Fruit fly (Drosophila melanogaster) whole organism, embryonic: ENCODE data around the gene CG32537.

Source experiments
- Adf1 ChIP-seq: fragments of 200-800 bp; sonication (Bioruptor generic); IDR thresholded peaks from 2 replicates; pipeline ENCODE4 v1.3.6; 2022; ENCODE audit warnings: missing biosample characterization, missing genetic modification characterization
- Atf-2 ChIP-seq: fragments of 200-800 bp; sonication (Bioruptor generic); optimal IDR thresholded peaks from 2 replicates; lab custom pipeline; 2016; ENCODE audit warnings: missing biosample characterization, missing genetic modification characterization
- CG10366 ChIP-seq: fragments of 200-800 bp; sonication (Bioruptor generic); IDR thresholded peaks from 2 replicates; pipeline ENCODE4 v1.3.6; 2022; ENCODE audit warnings: missing biosample characterization, missing genetic modification characterization
- CG10959 ChIP-seq: fragments of 200-800 bp; sonication (Bioruptor generic); IDR thresholded peaks from 2 replicates; pipeline ENCODE4 v1.3.6; 2022; ENCODE audit warnings: missing biosample characterization, missing genetic modification characterization
- CG12659 ChIP-seq: fragments of 200-800 bp; sonication (Bioruptor generic); optimal IDR thresholded peaks from 3 replicates; lab custom pipeline; 2017; ENCODE audit warnings: mild to moderate bottlenecking, missing biosample characterization, missing genetic modification reagents, missing genetic modification characterization
- CG13123 ChIP-seq: fragments of 200-800 bp; sonication (Bioruptor generic); optimal IDR thresholded peaks from 2 replicates; lab custom pipeline; 2016; ENCODE audit warnings: missing biosample characterization, missing genetic modification characterization
- CG13775 ChIP-seq: fragments of 200-800 bp; sonication (Bioruptor generic); optimal IDR thresholded peaks from 3 replicates; lab custom pipeline; 2017; ENCODE audit warnings: missing biosample characterization, mild to moderate bottlenecking, missing genetic modification characterization
- CG15269 ChIP-seq: fragments of 200-800 bp; sonication (Bioruptor generic); optimal IDR thresholded peaks from 2 replicates; lab custom pipeline; 2018; ENCODE audit warnings: missing biosample characterization, mild to moderate bottlenecking, missing genetic modification characterization, moderate library complexity
- CG15479 ChIP-seq: fragments of 200-800 bp; sonication (Bioruptor generic); optimal IDR thresholded peaks from 3 replicates; lab custom pipeline; 2019; ENCODE audit warnings: missing biosample characterization, mild to moderate bottlenecking, missing genetic modification characterization, moderate library complexity
- CG15601 ChIP-seq: fragments of 200-800 bp; sonication (Bioruptor generic); optimal IDR thresholded peaks from 3 replicates; lab custom pipeline; 2019; ENCODE audit warnings: missing biosample characterization, mild to moderate bottlenecking, missing genetic modification characterization, moderate library complexity
- CG1647 ChIP-seq: fragments of 200-800 bp; sonication (Bioruptor generic); optimal IDR thresholded peaks from 3 replicates; lab custom pipeline; 2016; ENCODE audit warnings: missing biosample characterization, missing genetic modification characterization
- CG17612 ChIP-seq: fragments of 200-800 bp; sonication (Bioruptor generic); IDR thresholded peaks from 2 replicates; pipeline ENCODE4 v1.3.6; 2022; ENCODE audit warnings: missing biosample characterization, missing genetic modification characterization
- CG1832 ChIP-seq: fragments of 200-800 bp; sonication (Bioruptor generic); optimal IDR thresholded peaks from 2 replicates; lab custom pipeline; 2017; ENCODE audit warnings: missing biosample characterization, mild to moderate bottlenecking, missing genetic modification characterization, inconsistent platforms
- CG18599 ChIP-seq: fragments of 200-800 bp; sonication (Bioruptor generic); optimal IDR thresholded peaks from 3 replicates; lab custom pipeline; 2017; ENCODE audit warnings: missing biosample characterization, missing genetic modification characterization, mild to moderate bottlenecking, moderate library complexity, missing genetic modification reagents
- CG18619 ChIP-seq: fragments of 200-800 bp; sonication (Bioruptor generic); optimal IDR thresholded peaks from 3 replicates; lab custom pipeline; 2017; ENCODE audit warnings: missing biosample characterization, mild to moderate bottlenecking, missing genetic modification characterization
- CG2202 ChIP-seq: fragments of 200-800 bp; sonication (Bioruptor generic); optimal IDR thresholded peaks from 2 replicates; lab custom pipeline; 2018; ENCODE audit warnings: missing biosample characterization, mild to moderate bottlenecking, missing genetic modification characterization
- CG2889 ChIP-seq: fragments of 200-800 bp; sonication (Bioruptor generic); IDR thresholded peaks from 3 replicates; pipeline ENCODE4 v1.3.6; 2022; ENCODE audit warnings: missing biosample characterization, missing genetic modification characterization
- CG31388 ChIP-seq: fragments of 200-800 bp; sonication (Bioruptor generic); optimal IDR thresholded peaks from 2 replicates; lab custom pipeline; 2016; ENCODE audit warnings: missing biosample characterization, missing genetic modification characterization
- CG31441 ChIP-seq: fragments of 200-800 bp; sonication (Bioruptor generic); IDR thresholded peaks from 2 replicates; pipeline ENCODE4 v1.3.6; 2022; ENCODE audit warnings: missing biosample characterization, missing genetic modification characterization
- CG3407 ChIP-seq: fragments of 200-800 bp; sonication (Bioruptor generic); optimal IDR thresholded peaks from 2 replicates; lab custom pipeline; 2018; ENCODE audit warnings: missing biosample characterization, mild to moderate bottlenecking, missing genetic modification characterization
- CG3847 ChIP-seq: fragments of 200-800 bp; sonication (Bioruptor generic); IDR thresholded peaks from 2 replicates; pipeline ENCODE4 v1.3.6; 2022; ENCODE audit warnings: missing biosample characterization, missing genetic modification characterization
- CG4360 ChIP-seq: fragments of 200-800 bp; sonication (Bioruptor generic); IDR thresholded peaks from 2 replicates; pipeline ENCODE4 v1.3.6; 2022; ENCODE audit warnings: missing biosample characterization, missing genetic modification characterization
- CG6254 ChIP-seq: fragments of 200-800 bp; sonication (Bioruptor generic); optimal IDR thresholded peaks from 3 replicates; lab custom pipeline; 2017; ENCODE audit warnings: mild to moderate bottlenecking, missing biosample characterization, missing genetic modification reagents, missing genetic modification characterization
- CG8478 ChIP-seq: fragments of >200 bp; optimal IDR thresholded peaks from 2 replicates; lab custom pipeline; 2018
- CG9876 ChIP-seq: fragments of 200-800 bp; sonication (Bioruptor generic); optimal IDR thresholded peaks from 2 replicates; lab custom pipeline; 2016; ENCODE audit warnings: missing biosample characterization, missing genetic modification characterization
- Drgx ChIP-seq: fragments of 200-800 bp; sonication (Bioruptor generic); IDR thresholded peaks from 2 replicates; pipeline ENCODE4 v1.3.6; 2022; ENCODE audit warnings: missing biosample characterization, missing genetic modification characterization
- ERR ChIP-seq: fragments of 200-800 bp; sonication (Bioruptor generic); optimal IDR thresholded peaks from 2 replicates; lab custom pipeline; 2016; ENCODE audit warnings: missing biosample characterization, missing genetic modification characterization
- GATAe ChIP-seq: fragments of 200-800 bp; sonication (Bioruptor generic); conservative IDR thresholded peaks from 2 replicates; pipeline ENCODE4 v1.3.6; 2022; ENCODE audit warnings: missing biosample characterization, missing genetic modification characterization
- H15 ChIP-seq: fragments of 200-800 bp; sonication (Bioruptor generic); IDR thresholded peaks from 3 replicates; pipeline ENCODE4 v1.3.6; 2022; ENCODE audit warnings: missing biosample characterization, missing genetic modification characterization
- HLH4C ChIP-seq: fragments of 200-800 bp; sonication (Bioruptor generic); IDR thresholded peaks from 3 replicates; pipeline ENCODE4 v1.3.6; 2022; ENCODE audit warnings: missing biosample characterization, missing genetic modification characterization; ENCODE audit not compliant: partially characterized antibody
- NC2β ChIP-seq: fragments of 200-800 bp; sonication (Bioruptor generic); optimal IDR thresholded peaks from 2 replicates; lab custom pipeline; 2016; ENCODE audit warnings: missing biosample characterization, missing genetic modification characterization
- NFAT ChIP-seq: fragments of 200-800 bp; sonication (Bioruptor generic); IDR thresholded peaks from 2 replicates; pipeline ENCODE4 v1.3.6; 2022; ENCODE audit warnings: missing biosample characterization, missing genetic modification characterization
- Nf-YB ChIP-seq: fragments of 200-800 bp; sonication (Bioruptor generic); optimal IDR thresholded peaks from 3 replicates; lab custom pipeline; 2019; ENCODE audit warnings: missing biosample characterization, mild to moderate bottlenecking, missing genetic modification characterization, moderate library complexity
- Sox102F ChIP-seq: fragments of 200-800 bp; sonication (Bioruptor generic); optimal IDR thresholded peaks from 2 replicates; lab custom pipeline; 2018; ENCODE audit warnings: missing biosample characterization, mild to moderate bottlenecking, missing genetic modification characterization, moderate library complexity
- bbx ChIP-seq: fragments of 200-800 bp; sonication (Bioruptor generic); IDR thresholded peaks from 2 replicates; pipeline ENCODE4 v1.3.6; 2022; ENCODE audit warnings: missing biosample characterization, missing genetic modification characterization; ENCODE audit not compliant: partially characterized antibody
- btn ChIP-seq: fragments of 200-800 bp; sonication (Bioruptor generic); optimal IDR thresholded peaks from 2 replicates; lab custom pipeline; 2016; ENCODE audit warnings: missing biosample characterization, missing genetic modification characterization
- crol ChIP-seq: fragments of 200-800 bp; sonication (Bioruptor generic); IDR thresholded peaks from 2 replicates; pipeline ENCODE4 v1.3.6; 2022; ENCODE audit warnings: missing biosample characterization, missing genetic modification characterization
- da ChIP-seq: fragments of 200-800 bp; sonication (Bioruptor generic); optimal IDR thresholded peaks from 2 replicates; lab custom pipeline; 2016; ENCODE audit warnings: missing biosample characterization, missing genetic modification characterization
- disco-r ChIP-seq: fragments of 200-800 bp; sonication (Bioruptor generic); optimal IDR thresholded peaks from 2 replicates; lab custom pipeline; 2016; ENCODE audit warnings: missing biosample characterization, missing genetic modification characterization
- esg ChIP-seq: fragments of 200-800 bp; sonication (Bioruptor generic); conservative IDR thresholded peaks from 2 replicates; pipeline ENCODE4 v1.3.6; 2022; ENCODE audit warnings: missing biosample characterization, missing genetic modification characterization
- hkb ChIP-seq, 2 experiments: fragments of 200-800 bp in 1 of 2; fragments of >200 bp in 1 of 2; sonication (Bioruptor generic) in 1 of 2; IDR thresholded peaks in 1 of 2; optimal IDR thresholded peaks in 1 of 2; 2 replicates each; pipeline versions ENCODE4 v1.3.6 to Lab custom; 2017 to 2022; ENCODE audit warnings: missing biosample characterization in 1 of 2, missing genetic modification characterization in 1 of 2
- jigr1 ChIP-seq: fragments of 200-800 bp; sonication (Bioruptor generic); IDR thresholded peaks from 3 replicates; pipeline ENCODE4 v1.3.6; 2022; ENCODE audit warnings: missing biosample characterization, missing genetic modification characterization
- nau ChIP-seq: fragments of 200-800 bp; sonication (Bioruptor generic); optimal IDR thresholded peaks from 3 replicates; lab custom pipeline; 2017; ENCODE audit warnings: missing biosample characterization, mild to moderate bottlenecking, missing genetic modification characterization, missing genetic modification reagents
- org-1 ChIP-seq: fragments of 200-800 bp; sonication (Bioruptor generic); optimal IDR thresholded peaks from 2 replicates; lab custom pipeline; 2017; ENCODE audit warnings: missing biosample characterization, missing genetic modification characterization
- otp ChIP-seq: fragments of 200-800 bp; sonication (Bioruptor generic); IDR thresholded peaks from 3 replicates; pipeline ENCODE4, ENCODE4 v1.3.6; 2022; ENCODE audit warnings: missing biosample characterization, missing genetic modification characterization
- pfk ChIP-seq: fragments of 200-800 bp; sonication (Bioruptor generic); optimal IDR thresholded peaks from 2 replicates; lab custom pipeline; 2018; ENCODE audit warnings: missing biosample characterization, mild to moderate bottlenecking, missing genetic modification characterization, moderate library complexity
- shn ChIP-seq: fragments of 200-800 bp; sonication (Bioruptor generic); optimal IDR thresholded peaks from 3 replicates; lab custom pipeline; 2016; ENCODE audit warnings: missing biosample characterization, missing genetic modification characterization
- sim ChIP-seq: fragments of 200-800 bp; sonication (Bioruptor generic); IDR thresholded peaks from 2 replicates; pipeline ENCODE4 v1.3.6; 2022; ENCODE audit warnings: missing biosample characterization, missing genetic modification characterization
- slp2 ChIP-seq: fragments of 200-800 bp; sonication (Bioruptor generic); optimal IDR thresholded peaks from 2 replicates; lab custom pipeline; 2016; ENCODE audit warnings: missing biosample characterization, missing genetic modification characterization
- usp ChIP-seq: fragments of >200 bp; optimal IDR thresholded peaks from 2 replicates; lab custom pipeline; 2017; ENCODE audit warnings: missing biosample characterization, missing genetic modification characterization
- wor ChIP-seq: fragments of 200-800 bp; sonication (Bioruptor generic); IDR thresholded peaks from 2 replicates; pipeline ENCODE4 v1.3.6; 2022; ENCODE audit warnings: missing biosample characterization, missing genetic modification characterization
- yki ChIP-seq: fragments of >200 bp; optimal IDR thresholded peaks from 3 replicates; lab custom pipeline; 2018

The CG32537 gene

DNA sequence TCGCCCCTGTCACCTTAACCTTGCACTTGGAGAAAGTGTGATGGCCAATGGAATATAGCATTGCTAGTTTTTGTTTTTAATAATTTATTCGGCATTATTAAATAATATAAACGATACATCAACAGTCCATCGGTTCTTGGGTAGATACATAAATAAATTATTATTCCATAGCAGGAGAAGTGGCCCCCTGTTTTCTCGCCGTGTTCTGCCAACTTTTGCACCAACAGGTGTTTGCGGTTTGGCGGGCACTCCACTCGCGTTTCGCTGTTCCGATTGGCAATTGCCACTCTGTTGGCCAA is 47.4 kb upstream of the CG32537 start (continued):
- TF ChIP-seq nau (peak; percentile 68), Sox102F (GFP tag; lab: Kevin White, UChicago) (peak; percentile 85), CG3847 (GFP tag; lab: Robert Waterston, UW) (peak; percentile 83), CG31388 (GFP tag; lab: Kevin White, UChicago) (no peak), CG9876 (GFP tag; lab: Kevin White, UChicago) (peak; percentile 1), CG2202 (peak; percentile 64), H15 (peak; percentile 69), org-1 (peak; percentile 82), CG3407 (peak; percentile 55), Nf-YB (peak; percentile 53), sim (GFP tag; lab: Robert Waterston, UW) (peak; percentile 54; the same call in 1 of the 2 replicates), CG1832 (GFP tag; lab: Kevin White, UChicago) (no peak), crol (GFP tag; lab: Robert Waterston, UW) (peak; percentile 40; the same call in 1 of the 2 replicates), HLH4C (GFP tag; lab: Robert Waterston, UW) (no peak), btn (peak; percentile 28), usp (GFP tag; lab: Kevin White, UChicago) (no peak), Atf-2 (GFP tag; lab: Kevin White, UChicago) (peak; percentile 41), CG10366 (GFP tag; lab: Robert Waterston, UW) (peak; percentile 79), bbx (no peak), CG6254 (GFP tag; lab: Kevin White, UChicago) (peak; percentile 69), esg (peak; percentile 52), otp (GFP tag; lab: Robert Waterston, UW) (peak; percentile 68; the same call in 2 of the 3 replicates), slp2 (GFP tag; lab: Kevin White, UChicago) (peak; percentile 18), wor (GFP tag; lab: Robert Waterston, UW) (peak; percentile 52), disco-r (GFP tag; lab: Kevin White, UChicago) (peak; percentile 25), CG2889 (GFP tag; lab: Robert Waterston, UW) (peak; percentile 86), shn (GFP tag; lab: Kevin White, UChicago) (no peak), jigr1 (GFP tag; lab: Robert Waterston, UW) (0 out of 3 replicates have a peak, but pooled peaks have one; percentile 48), CG12659 (GFP tag; lab: Kevin White, UChicago) (peak; percentile 85), CG15269 (tag; lab: Kevin White, UChicago) (peak; percentile 81), CG15601 (tag; lab: Kevin White, UChicago) (peak; percentile 39), yki (no peak), CG31441 (GFP tag; lab: Robert Waterston, UW) (peak; percentile 72), GATAe (GFP tag; lab: Robert Waterston, UW) (peak; percentile 59; the same call in 1 of the 2 replicates), CG13123 (GFP tag; lab: Kevin White, UChicago) (peak; percentile 53), Adf1 (GFP tag; lab: Robert Waterston, UW) (peak; percentile 82), Drgx (GFP tag; lab: Robert Waterston, UW) (peak; percentile 95), CG17612 (GFP tag; lab: Robert Waterston, UW) (peak; percentile 68), CG18599 (peak; percentile 95), CG8478 (lab: Kevin White, UChicago) (no peak), CG4360 (GFP tag; lab: Robert Waterston, UW) (no peak; the same call in 1 of the 2 replicates), NC2β (GFP tag; lab: Kevin White, UChicago) (peak; percentile 32), CG18619 (GFP tag; lab: Kevin White, UChicago) (peak; percentile 80), ERR (GFP tag; lab: Kevin White, UChicago) (peak; percentile 69), NFAT (GFP tag; lab: Robert Waterston, UW) (peak; percentile 74; the same call in 1 of the 2 replicates), hkb (optimal IDR thresholded peaks at IDR 0.05; lab: Kevin White, UChicago) (no peak), hkb (GFP tag; IDR thresholded peaks at IDR 0.05; lab: Robert Waterston, UW) (peak; percentile 81), CG15479 (GFP tag; lab: Kevin White, UChicago) (no peak), CG10959 (GFP tag; lab: Robert Waterston, UW) (no peak; the same call in 1 of the 2 replicates), da (no peak), CG13775 (GFP tag; lab: Kevin White, UChicago) (peak; percentile 83), pfk (GFP tag; lab: Kevin White, UChicago) (no peak), CG1647 (GFP tag; lab: Kevin White, UChicago) (peak; percentile 72)
